Worm (Caenorhabditis elegans): ENCODE measurements around the gene unc-96.

ce11 chrX:666125-666524 is 45.0 kb upstream of the unc-96 start, which contains the start of gene T19D7.5:
- no peak for TF ChIP-seq nhr-232 (tag; optimal IDR thresholded peaks at IDR 0.05)
- no peak for TF ChIP-seq unc-3 (GFP tag; conservative IDR thresholded peaks at IDR 0.05)
- TF ChIP-seq unc-3 (tag; optimal IDR thresholded peaks at IDR 0.05): no peak
- TF ChIP-seq C08G9.2 (tag; optimal IDR thresholded peaks at IDR 0.05): no peak
- no peak for TF ChIP-seq fkh-10 (GFP tag; optimal IDR thresholded peaks at IDR 0.05)
- no peak for TF ChIP-seq T23F11.4 (GFP tag; optimal IDR thresholded peaks at IDR 0.05)
- no peak for TF ChIP-seq elt-4 (tag; optimal IDR thresholded peaks at IDR 0.05)
- TF ChIP-seq elt-2 (tag; optimal IDR thresholded peaks at IDR 0.05): no peak
- TF ChIP-seq ama-1 (optimal IDR thresholded peaks at IDR 0.05): no peak
- no peak for TF ChIP-seq ceh-9 (tag; optimal IDR thresholded peaks at IDR 0.05)
- TF ChIP-seq ceh-34 (tag; optimal IDR thresholded peaks at IDR 0.05): no peak
- no peak for TF ChIP-seq rnt-1 (tag; optimal IDR thresholded peaks at IDR 0.05)
- no peak for TF ChIP-seq che-1 (tag; optimal IDR thresholded peaks at IDR 0.05)
